Worm (Caenorhabditis elegans): ENCODE data around the gene clc-20.

ce11 chrIII:887874-888299 lies 15.5 kb downstream of the clc-20 start:
- peak; percentile 48; the same call in 1 of the 2 replicates for TF ChIP-seq mab-9 (GFP tag; IDR thresholded peaks at IDR 0.05)
- peak; percentile 58 for TF ChIP-seq isw-1 (GFP tag; IDR thresholded peaks at IDR 0.05)
- no peak for TF ChIP-seq nhr-84 (tag; optimal IDR thresholded peaks at IDR 0.05)
- no peak for TF ChIP-seq elt-2 (tag; optimal IDR thresholded peaks at IDR 0.05)
- no peak for TF ChIP-seq lin-13 (GFP tag; optimal IDR thresholded peaks at IDR 0.05)
- TF ChIP-seq skn-1 (tag; optimal IDR thresholded peaks at IDR 0.05), result peak; percentile 56
- TF ChIP-seq blmp-1 (tag; optimal IDR thresholded peaks at IDR 0.05), result peak; percentile 97
- peak; percentile 47 for TF ChIP-seq nhr-90 (tag; optimal IDR thresholded peaks at IDR 0.05; ENCODE audit: poor library complexity)
- TF ChIP-seq ceh-82 (tag; optimal IDR thresholded peaks at IDR 0.05), result peak; percentile 38 to 65 (median 62)
- no peak for TF ChIP-seq lin-39 (tag; optimal IDR thresholded peaks at IDR 0.05)
- TF ChIP-seq nhr-11 (tag; optimal IDR thresholded peaks at IDR 0.05), result peak; percentile 4
- TF ChIP-seq fkh-10 (GFP tag; optimal IDR thresholded peaks at IDR 0.05), result peak; percentile 90

Measured in whole organism, L1 larva.